Fruit fly (Drosophila melanogaster) S2 (cell line): ENCODE results near the gene CG6678.

Source experiments
- CG8478 ChIP-seq: fragments of >200 bp; optimal IDR thresholded peaks from 2 replicates; lab custom pipeline; 2018
- CTCF ChIP-seq, 2 experiments: fragments of >200 bp; optimal IDR thresholded peaks; 2 replicates each; lab custom pipeline; 2018

- TF ChIP-seq CTCF (optimal IDR thresholded peaks at IDR 0.05; lab: Kevin White, UChicago) = no peak
- TF ChIP-seq CG8478 = no peak
Measured at dm6 chr3R:21938464-21939095, 51.8 kb downstream of the CG6678 start.
